Worm (Caenorhabditis elegans) whole organism, L3 larva: ENCODE measurements around the gene dmd-10.

Experiments
- ZK546.5 ChIP-seq: sonication (generic microtip); optimal IDR thresholded peaks from 2 replicates; lab custom pipeline; 2017; ENCODE audit warnings: missing biosample characterization, missing genetic modification characterization
- aly-2 ChIP-seq: fragments of 150-350 bp; optimal IDR thresholded peaks from 2 replicates; lab custom pipeline; 2014; ENCODE audit warnings: missing biosample characterization, missing genetic modification characterization
- ama-1 ChIP-seq: fragments of 150-350 bp; optimal IDR thresholded peaks from 2 replicates; lab custom pipeline; 2018
- ceh-28 ChIP-seq: fragments of 150-350 bp; optimal IDR thresholded peaks from 2 replicates; lab custom pipeline; 2014; ENCODE audit warnings: missing biosample characterization, missing genetic modification reagents, missing genetic modification characterization
- ceh-82 ChIP-seq: fragments of 150-350 bp; optimal IDR thresholded peaks from 2 replicates; lab custom pipeline; 2014; ENCODE audit warnings: missing biosample characterization, missing genetic modification characterization
- ceh-9 ChIP-seq: sonication (generic microtip); optimal IDR thresholded peaks from 2 replicates; lab custom pipeline; 2018; ENCODE audit warnings: missing biosample characterization, missing genetic modification characterization
- daf-12 ChIP-seq: fragments of 150-350 bp; optimal IDR thresholded peaks from 2 replicates; lab custom pipeline; 2014; ENCODE audit warnings: missing biosample characterization, missing genetic modification reagents, missing genetic modification characterization
- egl-27 ChIP-seq: sonication (generic microtip); optimal IDR thresholded peaks from 4 replicates; lab custom pipeline; 2017; ENCODE audit warnings: missing biosample characterization, missing genetic modification reagents, missing genetic modification characterization
- egl-5 ChIP-seq: fragments of 150-350 bp; optimal IDR thresholded peaks from 2 replicates; lab custom pipeline; 2017; ENCODE audit warnings: missing biosample characterization, missing genetic modification reagents, missing genetic modification characterization, inconsistent platforms
- elt-3 ChIP-seq, 3 experiments: fragments of 150-350 bp in 1 of 3; sonication (generic microtip) in 2 of 3; optimal IDR thresholded peaks; 2 replicates in 2 of 3; 4 replicates in 1 of 3; lab custom pipeline; 2014 to 2017; ENCODE audit warnings: missing biosample characterization in 3 of 3, missing genetic modification characterization in 3 of 3
- fkh-10 ChIP-seq: sonication (generic microtip); optimal IDR thresholded peaks from 2 replicates; lab custom pipeline; 2017; ENCODE audit warnings: missing biosample characterization, missing genetic modification reagents, missing genetic modification characterization
- fkh-2 ChIP-seq: fragments of 150-350 bp; optimal IDR thresholded peaks from 2 replicates; lab custom pipeline; 2014; ENCODE audit warnings: missing biosample characterization, missing genetic modification reagents, missing genetic modification characterization
- hmg-11 ChIP-seq: sonication (generic microtip); optimal IDR thresholded peaks from 2 replicates; lab custom pipeline; 2016; ENCODE audit warnings: missing genetic modification characterization, missing compliant biosample characterization
- jun-1 ChIP-seq: fragments of 150-350 bp; optimal IDR thresholded peaks from 2 replicates; lab custom pipeline; 2014; ENCODE audit warnings: missing biosample characterization, missing genetic modification reagents, missing genetic modification characterization
- lin-15B ChIP-seq: fragments of 150-350 bp; optimal IDR thresholded peaks from 2 replicates; lab custom pipeline; 2014; ENCODE audit warnings: missing biosample characterization, missing genetic modification characterization
- lsy-12 ChIP-seq: sonication (generic microtip); optimal IDR thresholded peaks from 2 replicates; lab custom pipeline; 2016; ENCODE audit warnings: mild to moderate bottlenecking, missing genetic modification characterization, missing compliant biosample characterization
- mdl-1 ChIP-seq: fragments of 150-350 bp; optimal IDR thresholded peaks from 2 replicates; lab custom pipeline; 2014; ENCODE audit warnings: missing biosample characterization, missing genetic modification characterization
- mml-1 ChIP-seq: fragments of 150-350 bp; sonication (generic microtip); optimal IDR thresholded peaks from 3 replicates; lab custom pipeline; 2014; ENCODE audit warnings: missing biosample characterization, missing genetic modification characterization
- nfya-1 ChIP-seq: sonication (generic microtip); optimal IDR thresholded peaks from 2 replicates; lab custom pipeline; 2017; ENCODE audit warnings: missing genetic modification characterization, mild to moderate bottlenecking, missing compliant biosample characterization, antibody characterized with exemption, moderate library complexity; ENCODE audit not compliant: insufficient read depth
- nhr-11 ChIP-seq: fragments of 150-350 bp; optimal IDR thresholded peaks from 2 replicates; lab custom pipeline; 2014; ENCODE audit warnings: missing biosample characterization, missing genetic modification characterization
- nhr-12 ChIP-seq: fragments of 150-350 bp; optimal IDR thresholded peaks from 2 replicates; lab custom pipeline; 2014; ENCODE audit warnings: missing biosample characterization, missing genetic modification characterization
- nhr-23 ChIP-seq: fragments of 150-350 bp; optimal IDR thresholded peaks from 2 replicates; lab custom pipeline; 2014; ENCODE audit warnings: missing biosample characterization, missing genetic modification reagents, missing genetic modification characterization
- nhr-237 ChIP-seq: fragments of 150-350 bp; optimal IDR thresholded peaks from 2 replicates; lab custom pipeline; 2014; ENCODE audit warnings: missing biosample characterization, missing genetic modification characterization
- nhr-25 ChIP-seq: sonication (generic microtip); optimal IDR thresholded peaks from 2 replicates; lab custom pipeline; 2017; ENCODE audit warnings: missing biosample characterization, missing genetic modification characterization
- nhr-28 ChIP-seq: fragments of 150-350 bp; optimal IDR thresholded peaks from 2 replicates; lab custom pipeline; 2014; ENCODE audit warnings: missing biosample characterization, missing genetic modification characterization
- nhr-43 ChIP-seq: sonication (generic microtip); optimal IDR thresholded peaks from 2 replicates; lab custom pipeline; 2016; ENCODE audit warnings: mild to moderate bottlenecking, missing genetic modification characterization, missing compliant biosample characterization; ENCODE audit not compliant: poor library complexity, severe bottlenecking
- nhr-67 ChIP-seq: fragments of 150-350 bp; optimal IDR thresholded peaks from 2 replicates; lab custom pipeline; 2014; ENCODE audit warnings: missing biosample characterization, missing genetic modification characterization
- nhr-76 ChIP-seq: fragments of 150-350 bp; sonication (generic microtip); optimal IDR thresholded peaks from 5 replicates; lab custom pipeline; 2014; ENCODE audit warnings: missing biosample characterization, missing genetic modification characterization
- nhr-77 ChIP-seq: fragments of 150-350 bp; optimal IDR thresholded peaks from 2 replicates; lab custom pipeline; 2014; ENCODE audit warnings: missing biosample characterization, missing genetic modification characterization
- pqm-1 ChIP-seq: fragments of 150-350 bp; optimal IDR thresholded peaks from 2 replicates; lab custom pipeline; 2017; ENCODE audit warnings: missing biosample characterization, missing genetic modification characterization, inconsistent platforms
- snpc-4 ChIP-seq: fragments of 150-350 bp; optimal IDR thresholded peaks from 2 replicates; lab custom pipeline; 2014; ENCODE audit warnings: missing biosample characterization, missing genetic modification characterization
- unc-62 ChIP-seq: fragments of 150-350 bp; sonication (generic microtip); optimal IDR thresholded peaks from 4 replicates; lab custom pipeline; 2014; ENCODE audit warnings: missing biosample characterization, missing genetic modification reagents, missing genetic modification characterization
- zag-1 ChIP-seq: fragments of 150-350 bp; optimal IDR thresholded peaks from 2 replicates; lab custom pipeline; 2014; ENCODE audit warnings: missing biosample characterization, missing genetic modification characterization
- ztf-11 ChIP-seq: fragments of 150-350 bp; optimal IDR thresholded peaks from 2 replicates; lab custom pipeline; 2014; ENCODE audit warnings: missing biosample characterization, missing genetic modification characterization
- ztf-4 ChIP-seq: fragments of 150-350 bp; optimal IDR thresholded peaks from 2 replicates; lab custom pipeline; 2014; ENCODE audit warnings: missing biosample characterization, missing genetic modification characterization

Gene dmd-10

ce11 chrV:13200609-13201008, 35.8 kb downstream of the dmd-10 start:
- peak; percentile 50 for TF ChIP-seq nhr-76
- TF ChIP-seq fkh-2 (tag; lab: Kevin White, UChicago), result no peak
- TF ChIP-seq ceh-28, result no peak
- TF ChIP-seq nhr-23 (tag; lab: Kevin White, UChicago), result peak; percentile 38
- peak; percentile 77 for TF ChIP-seq nhr-25 (tag; lab: Kevin White, UChicago)
- TF ChIP-seq nhr-67, result no peak
- TF ChIP-seq nhr-43 (tag; lab: Kevin White, UChicago), result peak; percentile 12
- TF ChIP-seq, all 47 proteins: peak for 4

DNA sequence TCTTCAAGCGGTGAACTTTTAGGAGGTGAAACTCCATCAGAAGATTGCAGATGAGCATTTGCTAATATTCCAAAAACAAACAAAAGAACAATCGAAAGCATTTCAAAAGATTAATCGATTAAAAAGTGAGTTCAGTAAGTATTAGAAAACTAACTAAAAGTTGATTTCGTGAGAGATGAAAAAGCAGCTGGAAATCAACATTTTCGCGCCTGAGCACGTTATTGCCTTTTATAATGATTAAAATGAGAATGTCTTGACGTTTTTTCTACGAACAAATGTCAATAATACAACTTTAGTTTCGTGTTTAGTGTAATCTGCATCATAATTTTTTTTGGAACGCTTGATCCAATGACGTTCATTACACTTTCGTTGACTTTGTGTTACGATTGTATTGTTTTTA, 38.6 kb downstream of the dmd-10 start, which contains the start of gene F57B1.9:
Gene F57B1.9, minus strand, starts transcription at position 101 of the 400 bp plus-strand sequence.
- no peak for TF ChIP-seq fkh-10 (GFP tag; lab: Kevin White, UChicago)

DNA sequence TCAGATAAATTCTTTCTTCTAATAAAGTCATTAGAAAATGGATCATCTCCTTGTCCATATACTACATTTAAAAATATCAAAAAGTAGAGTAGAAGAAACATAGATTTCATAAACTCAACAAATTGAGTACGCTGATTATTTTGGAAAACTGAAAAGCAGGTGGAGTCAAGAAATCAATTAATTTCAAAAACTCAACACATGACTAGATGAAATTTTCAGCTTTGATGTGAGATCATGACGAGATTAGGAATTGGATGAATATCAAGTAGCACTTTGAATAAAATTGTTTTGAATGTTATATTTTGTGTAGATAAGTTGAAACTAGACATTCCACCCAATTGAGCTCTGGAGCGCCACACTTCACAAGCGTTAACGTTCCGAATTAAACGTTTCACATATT, 40.9 kb downstream of the dmd-10 start, which contains the start of gene F57B1.1:
Gene F57B1.1, minus strand, starts transcription at position 101 of the 400 bp plus-strand sequence.
- TF ChIP-seq nhr-28 (tag; lab: Kevin White, UChicago), result no peak
- no peak for TF ChIP-seq aly-2 (tag; lab: Kevin White, UChicago)
- no peak for TF ChIP-seq pqm-1 (tag; lab: Kevin White, UChicago)
- no peak for TF ChIP-seq egl-5 (tag; lab: Kevin White, UChicago)
- no peak for TF ChIP-seq ceh-28
- TF ChIP-seq mdl-1 (tag; lab: Kevin White, UChicago), result no peak
- no peak for TF ChIP-seq ZK546.5 (tag; lab: Kevin White, UChicago)
- no peak for TF ChIP-seq elt-3 (tag; optimal IDR thresholded peaks at IDR 0.05; lab: Kevin White, UChicago)
- no peak for TF ChIP-seq nfya-1 (tag; lab: Kevin White, UChicago)
- no peak for TF ChIP-seq ztf-4 (tag; lab: Kevin White, UChicago)
- no peak for TF ChIP-seq zag-1 (tag; lab: Kevin White, UChicago)
- no peak for TF ChIP-seq nhr-76
- TF ChIP-seq ceh-82 (tag; lab: Kevin White, UChicago), result no peak
- no peak for TF ChIP-seq ztf-11 (tag; lab: Kevin White, UChicago)
- no peak for TF ChIP-seq egl-27
- no peak for TF ChIP-seq snpc-4
- TF ChIP-seq hmg-11 (tag; lab: Kevin White, UChicago), result no peak
- TF ChIP-seq nhr-67, result no peak

DNA sequence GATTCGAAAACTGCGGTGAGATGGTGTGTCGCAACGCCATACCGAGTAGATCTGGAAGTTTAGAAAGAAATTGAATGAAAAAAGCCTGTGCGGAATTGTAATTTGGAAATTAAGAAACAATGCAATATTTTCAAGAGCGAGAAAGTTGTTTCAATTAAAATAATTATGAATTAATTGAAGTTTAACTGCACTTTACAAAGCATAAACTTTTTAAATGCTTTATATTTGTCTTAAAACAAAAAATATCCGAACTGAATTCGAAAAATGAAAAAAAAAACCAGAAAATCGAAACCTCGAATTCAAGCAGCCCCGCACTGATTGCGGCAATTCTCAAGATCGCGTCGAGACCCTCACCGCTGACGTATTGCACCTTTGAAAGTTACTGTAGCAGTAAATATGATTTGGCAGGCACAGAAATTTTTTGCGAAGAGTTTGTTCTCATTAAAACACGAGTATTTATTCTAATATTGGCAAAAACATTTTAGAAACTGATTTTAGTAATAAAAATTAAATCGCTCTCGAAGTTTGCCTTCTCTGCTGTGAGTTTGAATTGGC, 42.8 kb downstream of the dmd-10 start, which contains the start of gene sun-1:
Gene sun-1, minus strand, starts transcription at position 51 of the 555 bp plus-strand sequence.
- TF ChIP-seq ceh-9 (tag; lab: Kevin White, UChicago), result no peak
- TF ChIP-seq nhr-67, result no peak
- TF ChIP-seq lin-15B, result no peak
- TF ChIP-seq nhr-12 (tag; lab: Kevin White, UChicago), result no peak
- no peak for TF ChIP-seq nfya-1 (tag; lab: Kevin White, UChicago)
- no peak for TF ChIP-seq mml-1 (tag; lab: Kevin White, UChicago)
- TF ChIP-seq unc-62 (GFP tag; lab: Kevin White, UChicago), result no peak
- TF ChIP-seq nhr-237 (tag; lab: Kevin White, UChicago), result no peak
- no peak for TF ChIP-seq snpc-4
- no peak for TF ChIP-seq elt-3 (tag; optimal IDR thresholded peaks at IDR 0.05; lab: Kevin White, UChicago)
- TF ChIP-seq daf-12 (tag; lab: Kevin White, UChicago), result no peak
- no peak for TF ChIP-seq ztf-4 (tag; lab: Kevin White, UChicago)
- no peak for TF ChIP-seq egl-5 (tag; lab: Kevin White, UChicago)
- TF ChIP-seq ama-1 (lab: Kevin White, UChicago), result no peak
- TF ChIP-seq nhr-11 (tag; lab: Kevin White, UChicago), result no peak
- TF ChIP-seq nhr-77 (tag; lab: Kevin White, UChicago), result no peak
- TF ChIP-seq lsy-12 (tag; lab: Kevin White, UChicago), result no peak
- no peak for TF ChIP-seq ZK546.5 (tag; lab: Kevin White, UChicago)

DNA sequence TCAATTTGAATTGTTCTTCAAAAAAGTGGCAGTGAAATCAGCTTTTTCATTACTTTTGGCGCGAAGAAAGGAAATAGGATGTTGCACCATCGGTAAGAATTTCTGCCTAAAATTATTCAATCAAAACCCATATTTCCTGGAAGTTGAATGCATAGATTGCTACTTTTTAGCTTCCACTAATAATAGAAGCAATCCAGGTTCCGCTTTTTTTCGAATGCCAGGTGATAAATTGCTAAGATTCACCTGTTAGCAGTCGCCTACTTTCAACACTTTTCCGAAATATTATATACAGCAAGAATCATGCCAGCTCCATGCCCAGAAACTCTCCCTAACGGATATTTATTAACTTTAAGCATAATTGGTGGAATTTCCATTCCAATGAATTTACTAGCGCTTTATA, 51.0 kb downstream of the dmd-10 start, which contains the start of gene sri-6:
Gene sri-6, plus strand, starts transcription at position 301 of the 400 bp plus-strand sequence.
- TF ChIP-seq fkh-10 (GFP tag; lab: Kevin White, UChicago) (no peak), fkh-2 (tag; lab: Kevin White, UChicago) (no peak), jun-1 (tag; lab: Kevin White, UChicago) (no peak), egl-27 (no peak)
